Fruit fly (Drosophila melanogaster): ENCODE measurements around the gene CG31643.

CG31643 gene

DNA sequence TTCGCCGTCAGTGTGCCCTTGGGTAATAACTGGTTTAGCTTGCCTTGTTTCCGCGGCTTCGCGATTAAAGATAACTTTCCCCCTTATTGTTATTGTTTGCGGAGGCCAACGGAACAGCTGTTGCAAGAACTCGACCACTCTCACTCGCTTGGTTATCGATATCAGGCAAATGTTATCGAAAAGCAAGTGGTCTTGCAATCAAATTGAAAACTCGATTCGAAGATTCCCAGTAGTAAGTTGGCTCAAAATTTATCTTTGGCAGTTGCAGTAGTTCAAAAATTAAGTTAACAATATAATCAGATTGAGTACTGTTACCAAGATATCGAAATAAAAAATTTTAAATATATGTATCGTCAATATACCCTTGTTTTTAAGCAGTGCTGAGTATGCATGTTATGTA, 27.9 kb downstream of the CG31643 start, which contains the start of the genes Fbw5 and CG9147:
Gene Fbw5 (minus strand): TSS at position 131 of the 400 bp plus-strand sequence.
Gene CG9147 (plus strand): TSS at position 175 of the 400 bp plus-strand sequence.
- TF ChIP-seq CG17801 (GFP tag; optimal IDR thresholded peaks at IDR 0.05; ENCODE audit: partially characterized antibody), result peak; percentile 99

DNA sequence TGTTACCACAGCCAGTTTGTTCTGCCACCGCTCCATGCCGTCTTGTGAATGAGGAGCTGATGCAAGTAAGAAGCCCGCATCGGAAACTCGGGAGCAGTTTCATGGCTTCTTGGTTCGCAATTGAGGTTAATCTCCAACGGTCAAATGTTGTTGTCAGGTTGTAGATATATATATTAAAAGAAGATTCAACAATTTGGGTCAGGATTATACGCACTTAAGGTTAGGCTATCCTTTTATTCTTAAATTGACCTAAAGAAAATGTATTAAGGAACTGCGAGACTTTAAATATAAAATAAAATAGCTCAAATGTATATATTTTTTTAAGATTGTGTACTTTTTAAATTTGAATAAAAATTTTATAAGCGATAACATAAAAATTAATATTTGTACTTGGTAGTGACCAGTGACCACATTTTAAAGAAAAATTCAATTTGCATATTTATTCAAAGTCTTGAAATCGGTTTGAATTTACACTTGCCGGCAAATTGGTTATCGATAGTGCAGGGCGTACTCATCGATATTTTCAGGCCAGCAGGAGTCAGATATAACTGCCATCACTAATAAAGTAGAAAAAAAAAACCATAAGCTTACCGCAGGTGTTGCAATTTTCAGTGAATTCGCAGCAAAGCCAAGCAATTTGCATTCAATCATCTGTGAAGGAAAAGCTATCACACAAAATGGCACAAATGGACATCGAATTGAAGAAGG, 30.8 kb downstream of the CG31643 start, which contains the start of the genes CG9150 and Pfdn1:
Gene CG9150 (minus strand): TSS at position 51 of the 708 bp plus-strand sequence.
Gene Pfdn1 (plus strand): TSS at position 536 of the 708 bp plus-strand sequence.
- TF ChIP-seq CG17801 (GFP tag; optimal IDR thresholded peaks at IDR 0.05; ENCODE audit: partially characterized antibody), result no peak

DNA sequence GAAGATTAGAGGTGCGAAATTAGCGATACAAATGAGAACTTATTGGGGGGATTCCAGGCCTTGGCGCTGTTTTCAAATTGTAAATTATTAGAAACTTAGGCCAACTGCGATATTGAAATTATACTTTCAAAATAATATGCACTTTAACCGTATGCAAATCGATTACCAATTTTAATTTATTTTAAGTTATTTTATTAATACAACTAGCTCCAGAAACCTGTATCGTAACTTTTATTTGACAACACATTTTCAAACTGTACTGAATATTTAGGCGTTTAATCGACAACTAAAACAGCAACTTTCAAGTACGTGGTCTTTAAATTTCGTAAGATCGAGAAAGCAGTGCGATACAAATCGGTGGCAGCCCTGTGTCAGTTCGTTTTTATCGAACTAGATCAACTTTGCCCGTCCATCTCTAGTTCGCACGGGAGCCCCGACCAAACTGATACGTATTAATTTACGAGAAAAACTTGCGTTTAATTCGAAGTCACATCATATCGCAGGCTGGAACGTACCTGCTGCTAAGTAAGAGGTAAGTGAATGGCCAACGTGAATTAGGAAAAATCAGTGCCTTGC, 32.8 kb downstream of the CG31643 start, which contains the start of the genes CG9154 and Kr-h2:
Gene CG9154 (minus strand): TSS at position 31 of the 576 bp plus-strand sequence.
Gene Kr-h2 (plus strand): TSS at position 335 of the 576 bp plus-strand sequence.
- TF ChIP-seq CG17801 (GFP tag; optimal IDR thresholded peaks at IDR 0.05; ENCODE audit: partially characterized antibody), result no peak

dm6 chr2L:6072124-6072523, 34.2 kb downstream of the CG31643 start:
- no peak for TF ChIP-seq CG17801 (GFP tag; optimal IDR thresholded peaks at IDR 0.05; ENCODE audit: partially characterized antibody)

- no peak for TF ChIP-seq CG17801 (GFP tag; optimal IDR thresholded peaks at IDR 0.05; ENCODE audit: partially characterized antibody)
Measured at dm6 chr2L:6073894-6074293, 36.0 kb downstream of the CG31643 start.

DNA sequence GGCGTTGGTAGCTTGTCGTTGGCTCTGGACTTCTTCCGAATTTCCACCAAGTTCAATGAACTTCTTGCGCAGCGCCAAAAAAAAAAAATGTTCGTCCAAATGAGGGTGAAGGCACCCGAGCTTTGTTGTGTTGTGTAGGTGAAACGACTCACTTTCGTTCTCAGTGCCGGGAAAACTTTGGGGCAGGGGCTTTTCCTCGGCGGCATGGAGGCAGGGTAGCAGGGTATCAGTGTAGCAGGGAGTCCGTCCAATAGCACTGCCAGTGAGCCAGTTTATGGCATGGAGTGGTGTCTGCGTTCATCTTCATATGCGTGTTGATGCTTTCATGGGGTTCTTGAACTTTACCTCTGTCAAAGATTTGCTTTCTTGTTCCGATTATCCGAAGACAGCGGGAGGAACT, 36.4 kb downstream of the CG31643 start:
- TF ChIP-seq CG17801 (GFP tag; optimal IDR thresholded peaks at IDR 0.05; ENCODE audit: partially characterized antibody), result no peak

- no peak for TF ChIP-seq CG17801 (GFP tag; optimal IDR thresholded peaks at IDR 0.05; ENCODE audit: partially characterized antibody)
Measured at dm6 chr2L:6075345-6075744, 37.4 kb downstream of the CG31643 start.

DNA sequence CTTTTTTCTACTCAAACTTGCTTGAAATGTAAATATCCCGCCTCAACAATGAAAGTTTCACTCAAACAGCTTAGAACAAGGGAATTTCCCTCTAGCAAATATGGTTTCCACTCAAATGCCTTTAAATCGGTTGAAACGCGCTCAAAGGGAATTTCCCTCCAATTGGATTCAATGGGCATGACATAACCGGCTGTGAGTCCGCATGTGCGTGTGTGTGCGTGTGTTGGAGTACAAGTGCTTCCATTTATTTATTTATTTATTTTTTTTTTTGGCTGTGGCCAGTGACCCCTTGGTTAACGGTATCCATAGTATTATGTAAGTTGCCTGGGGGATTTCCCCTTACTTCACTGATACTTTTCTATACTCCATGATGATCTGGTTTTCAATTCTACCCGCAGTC, 38.2 kb downstream of the CG31643 start:
- TF ChIP-seq CG17801 (GFP tag; optimal IDR thresholded peaks at IDR 0.05; ENCODE audit: partially characterized antibody), result no peak

- no peak for TF ChIP-seq CG17801 (GFP tag; optimal IDR thresholded peaks at IDR 0.05; ENCODE audit: partially characterized antibody)
Measured at dm6 chr2L:6076829-6077364, 39.0 kb downstream of the CG31643 start.

DNA sequence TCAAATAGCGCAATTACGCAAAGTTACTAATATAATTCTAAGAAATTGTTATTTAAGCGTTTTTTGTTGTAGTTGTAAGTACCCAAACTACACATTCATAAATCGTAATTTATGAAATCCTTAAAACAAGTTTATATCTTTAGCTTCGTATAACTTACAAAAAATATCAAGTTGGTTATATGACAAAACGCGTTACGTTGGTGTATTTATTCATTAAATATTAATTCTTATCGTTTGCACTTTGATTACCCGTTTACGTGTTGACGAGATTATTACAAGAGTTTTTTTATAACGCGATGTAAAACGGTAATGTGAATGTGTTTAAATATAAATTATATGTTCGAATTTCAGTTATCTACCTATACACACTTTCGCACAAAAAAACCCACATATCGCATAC, 39.7 kb downstream of the CG31643 start:
- TF ChIP-seq CG17801 (GFP tag; optimal IDR thresholded peaks at IDR 0.05; ENCODE audit: partially characterized antibody), result no peak

DNA sequence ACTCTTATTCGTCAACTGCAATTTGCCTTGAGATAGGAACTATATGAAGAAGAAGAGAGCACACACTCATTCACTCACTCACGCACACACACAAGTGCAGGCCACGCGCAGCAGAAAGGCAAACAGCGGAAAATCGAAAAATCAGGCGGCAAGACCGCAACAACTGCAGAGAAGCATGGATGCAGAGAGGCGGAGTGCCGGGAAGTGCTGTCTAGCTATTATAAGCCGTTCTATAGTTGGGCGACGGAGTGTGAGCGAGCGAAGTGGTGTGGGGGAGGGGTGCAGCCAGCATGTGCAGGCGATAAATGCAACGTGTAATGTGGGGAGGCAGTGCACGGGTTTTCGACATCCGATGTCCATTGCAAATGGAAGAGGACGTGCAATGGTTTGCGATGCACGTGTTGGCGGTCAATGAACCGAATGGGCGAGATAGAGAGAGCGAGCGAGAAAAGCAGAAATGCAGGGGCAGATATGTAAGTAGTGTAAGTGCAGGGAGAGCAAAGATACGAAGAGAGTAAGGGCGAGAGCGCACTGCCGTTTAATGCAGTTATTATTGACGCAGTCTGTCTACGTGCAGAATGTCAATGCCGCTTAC, 40.9 kb downstream of the CG31643 start:
- peak; percentile 2 for TF ChIP-seq CG17801 (GFP tag; optimal IDR thresholded peaks at IDR 0.05; ENCODE audit: partially characterized antibody)

DNA sequence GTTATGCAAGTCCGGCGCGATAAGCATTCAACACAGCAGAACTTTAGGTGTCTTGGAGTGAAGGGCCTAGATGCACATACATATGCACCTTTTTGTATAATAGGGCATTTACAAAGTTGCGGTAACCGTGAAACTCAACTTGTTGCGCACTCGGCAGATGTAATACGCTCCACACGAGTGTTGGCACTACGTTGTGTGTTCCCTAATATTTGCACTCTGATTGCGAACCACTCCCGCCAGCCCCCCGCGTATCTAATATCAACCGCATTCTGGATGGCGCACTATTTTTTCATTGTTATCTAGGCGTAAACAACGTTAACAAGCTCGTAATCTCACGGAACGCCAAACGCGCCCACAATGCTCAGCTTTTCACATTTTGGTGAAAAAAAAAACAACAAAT, 42.4 kb downstream of the CG31643 start:
- no peak for TF ChIP-seq CG17801 (GFP tag; optimal IDR thresholded peaks at IDR 0.05; ENCODE audit: partially characterized antibody)

DNA sequence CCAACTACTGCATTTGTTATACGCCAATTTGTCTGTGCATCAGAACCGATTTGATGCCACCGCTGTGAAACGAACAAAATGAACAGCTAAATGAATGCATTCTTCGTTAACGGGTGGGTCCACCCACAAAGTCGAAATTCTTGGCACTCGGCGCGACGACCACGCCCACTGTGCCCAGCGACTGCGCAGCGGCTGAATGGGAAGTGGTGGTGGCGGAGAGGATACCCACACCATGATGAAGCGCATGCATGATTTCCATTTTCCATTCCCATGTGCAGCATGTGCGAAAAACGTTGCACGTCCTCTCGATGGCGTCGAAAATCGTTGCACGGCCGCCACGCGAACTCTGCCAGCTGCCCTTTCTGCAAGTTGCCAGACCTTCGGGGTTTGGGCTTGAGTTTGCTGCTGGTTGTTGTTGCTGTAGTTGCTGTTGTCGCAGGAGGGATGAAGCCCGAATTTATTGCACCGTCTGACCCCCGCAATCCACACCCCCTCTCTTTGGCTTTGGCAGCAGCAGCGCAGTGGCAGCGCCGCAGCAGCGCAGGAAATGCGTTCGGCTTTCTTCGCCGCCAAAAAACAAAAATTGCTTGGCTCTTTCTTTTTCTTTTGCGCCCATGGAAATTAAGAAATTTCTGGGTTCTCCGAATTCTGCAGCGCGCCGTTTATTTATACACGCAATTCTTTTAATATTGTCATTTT, 43.4 kb downstream of the CG31643 start:
- TF ChIP-seq CG17801 (GFP tag; optimal IDR thresholded peaks at IDR 0.05; ENCODE audit: partially characterized antibody), result no peak

dm6 chr2L:6082157-6082645, 44.3 kb downstream of the CG31643 start, which contains the start of gene Kr-h1:
TSS of gene Kr-h1 (plus strand) at chr2L:6082603.
- TF ChIP-seq CG17801 (GFP tag; optimal IDR thresholded peaks at IDR 0.05; ENCODE audit: partially characterized antibody), result no peak

Measured in ovary, adult (tissue).